Fruit fly (Drosophila melanogaster): ENCODE measurements around the gene DZIP1.

Gene DZIP1

DNA sequence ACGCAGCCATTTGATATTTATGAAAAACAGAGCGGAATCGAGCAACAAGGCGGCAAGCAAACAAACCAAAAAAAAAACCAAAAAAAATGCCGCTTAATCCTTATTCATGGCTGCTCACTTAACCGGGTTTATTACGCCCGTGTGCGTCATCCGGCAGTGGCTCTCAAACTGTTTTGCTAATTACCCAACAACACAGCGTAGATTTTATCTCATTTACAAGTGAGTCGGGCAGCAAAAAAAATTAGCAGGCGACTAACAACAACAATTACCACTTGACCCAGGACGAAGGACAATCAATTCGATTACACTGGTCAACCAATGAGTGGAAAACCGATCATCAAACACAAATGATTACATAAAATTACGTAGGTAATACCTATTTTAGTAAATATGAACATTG, 33.1 kb downstream of the DZIP1 start:
- TF ChIP-seq fd96Ca (GFP tag; IDR thresholded peaks at IDR 0.05) (no peak), CG14655 (GFP tag; optimal IDR thresholded peaks at IDR 0.05) (no peak), CG10348 (GFP tag; IDR thresholded peaks at IDR 0.05) (no peak), CG13204 (GFP tag; optimal IDR thresholded peaks at IDR 0.05) (no peak), CG17806 (tag; optimal IDR thresholded peaks at IDR 0.05) (no peak), gl (tag; optimal IDR thresholded peaks at IDR 0.05) (no peak), Pif1B (GFP tag; optimal IDR thresholded peaks at IDR 0.05) (no peak), CG32121 (GFP tag; IDR thresholded peaks at IDR 0.05) (no peak), CG8301 (tag; optimal IDR thresholded peaks at IDR 0.05) (no peak), Snoo (tag; optimal IDR thresholded peaks at IDR 0.05) (no peak), EcR (GFP tag; optimal IDR thresholded peaks at IDR 0.05) (no peak), CG4496 (GFP tag; IDR thresholded peaks at IDR 0.05) (no peak), CG34367 (tag; optimal IDR thresholded peaks at IDR 0.05) (no peak), CG15710 (tag; optimal IDR thresholded peaks at IDR 0.05) (no peak), CG8159 (tag; optimal IDR thresholded peaks at IDR 0.05) (no peak), Ets98B (GFP tag; IDR thresholded peaks at IDR 0.05) (no peak), D1 (tag; optimal IDR thresholded peaks at IDR 0.05) (no peak), CG9948 (tag; optimal IDR thresholded peaks at IDR 0.05) (no peak), rn (GFP tag; IDR thresholded peaks at IDR 0.05) (no peak), Pif1A (GFP tag; optimal IDR thresholded peaks at IDR 0.05) (no peak)

DNA sequence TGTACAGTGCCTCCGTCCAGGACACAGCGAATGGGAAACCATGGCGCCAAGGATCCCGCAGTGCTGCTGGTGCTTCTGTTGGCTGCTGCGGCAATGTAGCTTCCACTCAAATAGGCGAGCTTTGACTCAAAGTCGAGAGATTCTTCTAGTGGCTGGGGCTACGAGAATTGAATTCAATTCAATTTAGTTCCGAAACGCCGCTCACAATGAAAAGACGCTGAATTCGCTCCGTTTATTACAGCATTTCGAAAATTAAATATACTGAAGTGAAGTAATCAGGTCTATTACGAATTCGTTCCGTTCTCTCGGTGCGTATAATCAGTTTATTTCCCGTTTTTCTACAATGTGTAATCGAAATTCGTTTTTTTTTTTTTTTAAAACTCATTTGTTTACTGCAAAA, 33.8 kb downstream of the DZIP1 start:
- no peak for TF ChIP-seq gl (tag; optimal IDR thresholded peaks at IDR 0.05)
- TF ChIP-seq Ets98B (GFP tag; IDR thresholded peaks at IDR 0.05), result peak; percentile 6; the same call in 1 of the 2 replicates
- no peak for TF ChIP-seq CG17806 (tag; optimal IDR thresholded peaks at IDR 0.05)
- TF ChIP-seq CG12605 (GFP tag; IDR thresholded peaks at IDR 0.05), result no peak
- peak; percentile 43; the same call in 1 of the 2 replicates for TF ChIP-seq CG32121 (GFP tag; IDR thresholded peaks at IDR 0.05)
- TF ChIP-seq EcR (GFP tag; optimal IDR thresholded peaks at IDR 0.05), result no peak
- no peak for TF ChIP-seq CG34367 (tag; optimal IDR thresholded peaks at IDR 0.05)
- TF ChIP-seq fd96Ca (GFP tag; IDR thresholded peaks at IDR 0.05), result no peak

DNA sequence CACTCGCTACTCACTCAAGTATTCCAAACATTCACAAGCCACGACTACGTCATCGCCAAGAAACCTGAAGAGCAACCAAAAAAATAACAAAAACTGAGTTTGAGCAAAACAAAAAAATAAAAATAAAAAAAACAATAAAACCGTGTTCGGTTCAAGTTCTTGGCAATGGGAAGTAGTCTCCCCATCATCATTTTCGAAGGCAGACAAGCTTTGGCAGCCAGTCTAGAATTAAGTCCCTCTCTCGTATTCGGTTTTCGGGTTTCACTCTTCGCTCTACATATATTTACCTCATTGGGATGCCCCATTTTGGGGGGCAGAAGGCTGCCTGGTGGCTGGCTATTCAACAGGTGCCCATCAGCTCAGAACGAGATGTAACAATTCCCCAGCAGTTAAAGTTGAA, 34.8 kb downstream of the DZIP1 start:
- TF ChIP-seq CG17806 (tag; optimal IDR thresholded peaks at IDR 0.05) (peak; percentile 65), fd96Ca (GFP tag; IDR thresholded peaks at IDR 0.05) (no peak), Snoo (tag; optimal IDR thresholded peaks at IDR 0.05) (peak; percentile 30), CG32121 (GFP tag; IDR thresholded peaks at IDR 0.05) (no peak), rn (GFP tag; IDR thresholded peaks at IDR 0.05) (no peak), Pif1A (GFP tag; optimal IDR thresholded peaks at IDR 0.05) (peak; percentile 79), CG15710 (tag; optimal IDR thresholded peaks at IDR 0.05) (peak; percentile 81), CG8301 (tag; optimal IDR thresholded peaks at IDR 0.05) (no peak), Ets98B (GFP tag; IDR thresholded peaks at IDR 0.05) (no peak), CG10348 (GFP tag; IDR thresholded peaks at IDR 0.05) (no peak), CG13204 (GFP tag; optimal IDR thresholded peaks at IDR 0.05) (no peak), CG8159 (tag; optimal IDR thresholded peaks at IDR 0.05) (peak; percentile 80), D1 (tag; optimal IDR thresholded peaks at IDR 0.05) (no peak), CG9948 (tag; optimal IDR thresholded peaks at IDR 0.05) (peak; percentile 49), CG14655 (GFP tag; optimal IDR thresholded peaks at IDR 0.05) (no peak), CG12605 (GFP tag; IDR thresholded peaks at IDR 0.05) (peak; percentile 65), gl (tag; optimal IDR thresholded peaks at IDR 0.05) (peak; percentile 94), Pif1B (GFP tag; optimal IDR thresholded peaks at IDR 0.05) (peak; percentile 71), CG4496 (GFP tag; IDR thresholded peaks at IDR 0.05) (no peak), EcR (GFP tag; optimal IDR thresholded peaks at IDR 0.05) (peak; percentile 65), CG34367 (tag; optimal IDR thresholded peaks at IDR 0.05) (peak; percentile 79)

- no peak for TF ChIP-seq CG13204 (GFP tag; optimal IDR thresholded peaks at IDR 0.05)
Observed at dm6 chr3R:24550802-24551391, 35.8 kb downstream of the DZIP1 start.

DNA sequence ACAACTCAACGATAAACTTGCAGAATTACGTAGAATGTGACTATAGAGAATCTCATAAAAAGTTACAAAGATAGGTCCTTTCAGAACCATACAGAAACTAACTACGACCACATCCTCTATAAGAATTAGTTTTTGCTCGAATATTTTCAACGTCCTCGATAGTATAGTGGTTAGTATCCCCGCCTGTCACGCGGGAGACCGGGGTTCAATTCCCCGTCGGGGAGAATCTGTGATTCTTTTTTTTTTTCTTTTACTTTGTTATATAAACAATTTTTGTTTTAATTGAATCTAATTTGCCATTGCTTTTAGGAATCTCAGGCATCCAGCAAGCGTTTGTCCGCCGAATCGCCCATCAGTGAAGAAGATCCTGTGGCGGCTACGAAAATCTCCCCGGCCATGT, 40.1 kb downstream of the DZIP1 start:
- TF ChIP-seq Pif1B (GFP tag; optimal IDR thresholded peaks at IDR 0.05) (no peak), CG17806 (tag; optimal IDR thresholded peaks at IDR 0.05) (no peak), CG13204 (GFP tag; optimal IDR thresholded peaks at IDR 0.05) (no peak), fd96Ca (GFP tag; IDR thresholded peaks at IDR 0.05) (no peak), CG34367 (tag; optimal IDR thresholded peaks at IDR 0.05) (no peak), CG12605 (GFP tag; IDR thresholded peaks at IDR 0.05) (no peak), Ets98B (GFP tag; IDR thresholded peaks at IDR 0.05) (no peak)

dm6 chr3R:24555932-24556331, 40.9 kb downstream of the DZIP1 start:
- TF ChIP-seq CG17806 (tag; optimal IDR thresholded peaks at IDR 0.05) (no peak), CG13204 (GFP tag; optimal IDR thresholded peaks at IDR 0.05) (no peak), CG4496 (GFP tag; IDR thresholded peaks at IDR 0.05) (no peak)

DNA sequence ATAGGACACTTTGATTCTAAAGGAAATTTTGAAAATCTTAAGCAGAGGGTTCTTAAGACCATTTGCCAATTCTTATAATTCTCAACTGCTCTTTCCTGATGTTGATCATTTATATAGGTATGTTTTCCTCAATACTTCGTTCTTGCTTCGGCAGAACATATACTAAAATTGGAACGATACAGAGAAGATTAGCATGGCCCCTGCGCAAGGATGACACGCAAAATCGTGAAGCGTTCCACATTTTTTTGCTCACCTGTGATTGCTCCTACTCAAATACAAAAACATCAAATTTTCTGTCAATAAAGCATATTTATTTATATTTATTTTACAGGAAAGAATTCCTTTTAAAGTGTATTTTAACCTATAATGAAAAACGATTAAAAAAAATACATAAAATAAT, 41.5 kb downstream of the DZIP1 start:
- no peak for TF ChIP-seq Ets98B (GFP tag; IDR thresholded peaks at IDR 0.05)
- no peak for TF ChIP-seq Snoo (tag; optimal IDR thresholded peaks at IDR 0.05)
- TF ChIP-seq CG32121 (GFP tag; IDR thresholded peaks at IDR 0.05), result no peak
- TF ChIP-seq CG9948 (tag; optimal IDR thresholded peaks at IDR 0.05), result no peak
- no peak for TF ChIP-seq CG4496 (GFP tag; IDR thresholded peaks at IDR 0.05)
- no peak for TF ChIP-seq CG13204 (GFP tag; optimal IDR thresholded peaks at IDR 0.05)
- TF ChIP-seq EcR (GFP tag; optimal IDR thresholded peaks at IDR 0.05), result no peak
- TF ChIP-seq gl (tag; optimal IDR thresholded peaks at IDR 0.05), result no peak
- no peak for TF ChIP-seq CG12605 (GFP tag; IDR thresholded peaks at IDR 0.05)
- no peak for TF ChIP-seq rn (GFP tag; IDR thresholded peaks at IDR 0.05)
